Worm (Caenorhabditis elegans) whole organism, young adult: ENCODE results near the gene srg-10.

ENCODE experiments used
- F33H1.4 ChIP-seq: fragments of 200-800 bp; sonication (Bioruptor generic); IDR thresholded peaks from 2 replicates; pipeline ENCODE4 v1.3.6; 2022; ENCODE audit warnings: missing genetic modification reagents, missing genetic modification characterization, missing compliant biosample characterization
- F52B5.7 ChIP-seq: sonication (generic microtip); optimal IDR thresholded peaks from 2 replicates; lab custom pipeline; 2016; ENCODE audit warnings: mild to moderate bottlenecking, missing genetic modification characterization, missing compliant biosample characterization
- Y53F4B.3 ChIP-seq: fragments of 200-800 bp; sonication (Bioruptor generic); IDR thresholded peaks from 2 replicates; pipeline ENCODE4 v1.3.6; 2022; ENCODE audit warnings: missing genetic modification reagents, missing genetic modification characterization, missing compliant biosample characterization
- Y53G8AR.9 ChIP-seq: fragments of 200-800 bp; sonication (Bioruptor generic); conservative IDR thresholded peaks from 2 replicates; pipeline ENCODE4 v1.3.6; 2022; ENCODE audit warnings: missing genetic modification reagents, missing genetic modification characterization, missing compliant biosample characterization
- Y79H2A.3 ChIP-seq: fragments of 200-800 bp; sonication (Bioruptor generic); conservative IDR thresholded peaks from 2 replicates; pipeline ENCODE4 v1.3.6; 2022; ENCODE audit warnings: missing genetic modification reagents, missing genetic modification characterization, missing compliant biosample characterization
- ZK185.1 ChIP-seq: sonication (generic microtip); optimal IDR thresholded peaks from 2 replicates; lab custom pipeline; 2016; ENCODE audit warnings: mild to moderate bottlenecking, missing genetic modification characterization, missing compliant biosample characterization; ENCODE audit not compliant: poor library complexity, severe bottlenecking
- ama-1 ChIP-seq, 3 experiments: fragments of 150-350 bp in 1 of 3; sonication (generic microtip) in 2 of 3; optimal IDR thresholded peaks; 2 replicates each; lab custom pipeline; 2014 to 2018; ENCODE audit warnings: missing biosample characterization in 2 of 3, missing genetic modification characterization in 2 of 3, missing genetic modification reagents in 2 of 3
- atf-7 ChIP-seq: sonication (generic microtip); optimal IDR thresholded peaks from 2 replicates; lab custom pipeline; 2017; ENCODE audit warnings: mild to moderate bottlenecking, missing genetic modification characterization, missing compliant biosample characterization
- athp-1 ChIP-seq: sonication (generic microtip); optimal IDR thresholded peaks from 2 replicates; lab custom pipeline; 2017; ENCODE audit warnings: mild to moderate bottlenecking, missing genetic modification characterization, missing compliant biosample characterization
- attf-6 ChIP-seq: fragments of 200-800 bp; sonication (Bioruptor generic); IDR thresholded peaks from 2 replicates; pipeline ENCODE4 v1.3.6; 2022; ENCODE audit warnings: missing genetic modification reagents, missing genetic modification characterization, missing compliant biosample characterization
- bed-1 ChIP-seq: fragments of 200-800 bp; sonication (Bioruptor generic); IDR thresholded peaks from 2 replicates; pipeline ENCODE4 v1.3.6; 2022; ENCODE audit warnings: missing genetic modification reagents, missing genetic modification characterization, missing compliant biosample characterization
- cebp-1 ChIP-seq, 2 experiments: fragments of 200-800 bp in 1 of 2; sonication (Bioruptor generic) in 1 of 2; sonication (generic microtip) in 1 of 2; IDR thresholded peaks in 1 of 2; optimal IDR thresholded peaks in 1 of 2; 2 replicates each; pipeline versions ENCODE4 v1.3.6 to Lab custom; 2017 to 2022; ENCODE audit warnings: missing compliant biosample characterization in 2 of 2, missing genetic modification characterization in 2 of 2, mild to moderate bottlenecking in 1 of 2, missing genetic modification reagents in 1 of 2, moderate library complexity in 1 of 2
- ceh-91 ChIP-seq: fragments of 200-800 bp; sonication (Bioruptor generic); IDR thresholded peaks from 2 replicates; pipeline ENCODE4 v1.3.6; 2022; ENCODE audit warnings: missing genetic modification reagents, missing genetic modification characterization, missing compliant biosample characterization
- die-1 ChIP-seq: sonication (generic microtip); optimal IDR thresholded peaks from 2 replicates; lab custom pipeline; 2016; ENCODE audit warnings: missing genotype, mild to moderate bottlenecking, missing genetic modification characterization, missing compliant biosample characterization
- dpl-1 ChIP-seq: fragments of 150-350 bp; optimal IDR thresholded peaks from 2 replicates; lab custom pipeline; 2014; ENCODE audit warnings: missing biosample characterization, missing genetic modification reagents, missing genetic modification characterization
- egl-18 ChIP-seq: fragments of 200-800 bp; sonication (Bioruptor generic); IDR thresholded peaks from 2 replicates; pipeline ENCODE4 v1.3.6; 2022; ENCODE audit warnings: missing genetic modification reagents, missing genetic modification characterization, missing compliant biosample characterization
- him-1 ChIP-seq: sonication (generic microtip); optimal IDR thresholded peaks from 2 replicates; lab custom pipeline; 2016; ENCODE audit warnings: missing genotype, missing genetic modification reagents, missing genetic modification characterization, missing compliant biosample characterization
- hmg-1.2 ChIP-seq: fragments of 200-800 bp; sonication (Bioruptor generic); IDR thresholded peaks from 2 replicates; pipeline ENCODE4 v1.3.6; 2022; ENCODE audit warnings: missing genetic modification reagents, missing genetic modification characterization, missing compliant biosample characterization
- lin-35 ChIP-seq, 3 experiments: fragments of 150-350 bp in 2 of 3; sonication (generic microtip) in 1 of 3; optimal IDR thresholded peaks; 2 replicates each; lab custom pipeline; 2014 to 2018; ENCODE audit warnings: missing biosample characterization in 3 of 3, missing genetic modification characterization in 3 of 3, missing genetic modification reagents in 3 of 3
- lin-40 ChIP-seq: sonication (generic microtip); optimal IDR thresholded peaks from 2 replicates; lab custom pipeline; 2016; ENCODE audit warnings: missing genetic modification characterization, mild to moderate bottlenecking, missing compliant biosample characterization, missing genotype, missing genetic modification reagents
- lin-54 ChIP-seq: fragments of 200-800 bp; sonication (Bioruptor generic); optimal IDR thresholded peaks from 2 replicates; lab custom pipeline; 2018; ENCODE audit warnings: mild to moderate bottlenecking, missing genetic modification characterization, missing compliant biosample characterization
- lir-1 ChIP-seq: fragments of 200-800 bp; sonication (Bioruptor generic); conservative IDR thresholded peaks from 2 replicates; pipeline ENCODE4 v1.3.6; 2022; ENCODE audit warnings: missing genetic modification reagents, missing genetic modification characterization, missing compliant biosample characterization
- madf-10 ChIP-seq: sonication (generic microtip); optimal IDR thresholded peaks from 2 replicates; lab custom pipeline; 2016; ENCODE audit warnings: mild to moderate bottlenecking, missing genetic modification characterization, missing compliant biosample characterization
- madf-3 ChIP-seq: fragments of 200-800 bp; sonication (Bioruptor generic); IDR thresholded peaks from 2 replicates; pipeline ENCODE4 v1.3.6; 2022; ENCODE audit warnings: missing genetic modification reagents, missing genetic modification characterization, missing compliant biosample characterization
- mcd-1 ChIP-seq: fragments of 200-800 bp; sonication (Bioruptor generic); IDR thresholded peaks from 2 replicates; pipeline ENCODE4 v1.3.6; 2022; ENCODE audit warnings: missing genetic modification reagents, missing genetic modification characterization, missing compliant biosample characterization
- mel-28 ChIP-seq: sonication (generic microtip); optimal IDR thresholded peaks from 2 replicates; lab custom pipeline; 2016; ENCODE audit warnings: borderline replicate concordance, mild to moderate bottlenecking, missing genetic modification characterization, missing compliant biosample characterization
- nfyb-1 ChIP-seq: fragments of 200-800 bp; sonication (Bioruptor generic); IDR thresholded peaks from 2 replicates; pipeline ENCODE4 v1.3.6; 2022; ENCODE audit warnings: missing genetic modification reagents, missing genetic modification characterization, missing compliant biosample characterization
- nhr-120 ChIP-seq: fragments of 200-800 bp; sonication (Bioruptor generic); IDR thresholded peaks from 2 replicates; pipeline ENCODE4 v1.3.6; 2022; ENCODE audit warnings: missing genetic modification characterization, missing compliant biosample characterization
- nhr-27 ChIP-seq: fragments of 200-800 bp; sonication (Bioruptor generic); optimal IDR thresholded peaks from 2 replicates; lab custom pipeline; 2018; ENCODE audit warnings: mild to moderate bottlenecking, missing genetic modification characterization, moderate library complexity, missing compliant biosample characterization
- repo-1 ChIP-seq: sonication (generic microtip); optimal IDR thresholded peaks from 2 replicates; lab custom pipeline; 2017; ENCODE audit warnings: mild to moderate bottlenecking, missing genetic modification characterization, missing compliant biosample characterization
- snpc-1.3 ChIP-seq: sonication (generic microtip); optimal IDR thresholded peaks from 2 replicates; lab custom pipeline; 2017; ENCODE audit warnings: missing genetic modification characterization, mild to moderate bottlenecking, missing compliant biosample characterization, antibody characterized with exemption, moderate library complexity, missing genotype, missing genetic modification reagents; ENCODE audit not compliant: insufficient read depth
- snpc-4 ChIP-seq, 5 experiments: fragments of 150-350 bp in 1 of 5; sonication (generic microtip) in 4 of 5; optimal IDR thresholded peaks; 2 replicates each; lab custom pipeline; 2014 to 2018; ENCODE audit warnings: missing genetic modification characterization in 5 of 5, missing biosample characterization in 3 of 5, antibody characterized with exemption in 2 of 5, mild to moderate bottlenecking in 2 of 5, missing compliant biosample characterization in 2 of 5, missing genotype in 2 of 5, moderate library complexity in 2 of 5, missing genetic modification reagents in 1 of 5
- sptf-2 ChIP-seq: fragments of 200-800 bp; sonication (Bioruptor generic); optimal IDR thresholded peaks from 2 replicates; lab custom pipeline; 2018; ENCODE audit warnings: mild to moderate bottlenecking, missing genetic modification characterization, missing compliant biosample characterization
- tlf-1 ChIP-seq: fragments of 200-800 bp; sonication (Bioruptor generic); optimal IDR thresholded peaks from 2 replicates; lab custom pipeline; 2018; ENCODE audit warnings: mild to moderate bottlenecking, missing genetic modification characterization, missing compliant biosample characterization
- xnd-1 ChIP-seq: sonication (generic microtip); optimal IDR thresholded peaks from 2 replicates; lab custom pipeline; 2016; ENCODE audit warnings: missing genotype, missing genetic modification reagents, missing genetic modification characterization, missing compliant biosample characterization
- ztf-26 ChIP-seq: sonication (generic microtip); optimal IDR thresholded peaks from 2 replicates; lab custom pipeline; 2017; ENCODE audit warnings: missing genetic modification characterization, missing compliant biosample characterization

srg-10 gene

ce11 chrIII:4649811-4650544 is 27.6 kb upstream of the srg-10 start, which contains the start of gene ppm-2 (continued):
- TF ChIP-seq Y53F4B.3 (0 out of 2 replicates have a peak, but pooled peaks have one; percentile 10), cebp-1 (GFP tag; IDR thresholded peaks at IDR 0.05; lab: Robert Waterston, UW) (no peak), cebp-1 (tag; optimal IDR thresholded peaks at IDR 0.05; lab: Kevin White, UChicago) (no peak), hmg-1.2 (peak; percentile 17; the same call in 1 of the 2 replicates), lin-35 (GFP tag; optimal IDR thresholded peaks at IDR 0.05; lab: Kevin White, UChicago) (no peak), madf-10 (tag; lab: Kevin White, UChicago) (no peak), sptf-2 (no peak), nfyb-1 (GFP tag; lab: Robert Waterston, UW) (no peak), ceh-91 (GFP tag; lab: Robert Waterston, UW) (peak; percentile 87), F52B5.7 (tag; lab: Kevin White, UChicago) (no peak), xnd-1 (tag; lab: Kevin White, UChicago) (peak; percentile 97), ama-1 (optimal IDR thresholded peaks at IDR 0.05; lab: Kevin White, UChicago) (no peak), ama-1 (GFP tag; optimal IDR thresholded peaks at IDR 0.05; lab: Kevin White, UChicago) (no peak), dpl-1 (GFP tag; lab: Kevin White, UChicago) (peak; percentile 38), F33H1.4 (GFP tag; lab: Robert Waterston, UW) (peak; percentile 97), mcd-1 (0 out of 2 replicates have a peak, but pooled peaks have one; percentile 13), die-1 (tag; lab: Kevin White, UChicago) (no peak), ZK185.1 (no peak), snpc-4 (GFP tag; optimal IDR thresholded peaks at IDR 0.05; lab: Kevin White, UChicago) (no peak), snpc-4 (tag; optimal IDR thresholded peaks at IDR 0.05; lab: Kevin White, UChicago) (no peak), him-1 (peak; percentile 54), attf-6 (no peak), snpc-1.3 (tag; lab: Kevin White, UChicago) (peak; percentile 21), lin-54 (GFP tag; lab: Kevin White, UChicago) (peak; percentile 1), nhr-27 (tag; lab: Kevin White, UChicago) (no peak), nhr-120 (GFP tag; lab: Robert Waterston, UW) (no peak)
- TF ChIP-seq, all 124 proteins: peak for 25

- TF ChIP-seq bed-1 = 0 out of 2 replicates have a peak, but pooled peaks have one; percentile 4
- 0 out of 2 replicates have a peak, but pooled peaks have one; percentile 65 for TF ChIP-seq madf-3
- no peak for TF ChIP-seq dpl-1 (GFP tag; lab: Kevin White, UChicago)
- no peak for TF ChIP-seq atf-7 (tag; lab: Kevin White, UChicago)
- no peak for TF ChIP-seq mel-28 (tag; lab: Kevin White, UChicago)
- TF ChIP-seq athp-1 (tag; lab: Kevin White, UChicago) = peak; percentile 17
- TF ChIP-seq cebp-1 (GFP tag; IDR thresholded peaks at IDR 0.05; lab: Robert Waterston, UW) = 0 out of 2 replicates have a peak, but pooled peaks have one; percentile 16
- TF ChIP-seq cebp-1 (tag; optimal IDR thresholded peaks at IDR 0.05; lab: Kevin White, UChicago) = peak; percentile 39
- TF ChIP-seq Y53G8AR.9 (GFP tag; lab: Robert Waterston, UW) = peak; percentile 73; the same call in 1 of the 2 replicates
- no peak for TF ChIP-seq him-1
- TF ChIP-seq lin-40 (tag; lab: Kevin White, UChicago) = no peak
- no peak for TF ChIP-seq ztf-26 (tag; lab: Kevin White, UChicago)
- 0 out of 2 replicates have a peak, but pooled peaks have one; percentile 34 for TF ChIP-seq Y79H2A.3
- no peak for TF ChIP-seq tlf-1
- no peak for TF ChIP-seq lir-1 (GFP tag; lab: Robert Waterston, UW)
- TF ChIP-seq repo-1 (tag; lab: Kevin White, UChicago) = no peak
- no peak for TF ChIP-seq egl-18 (GFP tag; lab: Robert Waterston, UW)
- TF ChIP-seq, all 124 proteins: peak for 6
Measured at ce11 chrIII:4653374-4653773, 24.2 kb upstream of the srg-10 start.
